Worm (Caenorhabditis elegans) whole organism, L1 larva: Measurements from ENCODE around the gene dgtr-1.

Source experiments
- aha-1 ChIP-seq: fragments of 150-350 bp; optimal IDR thresholded peaks from 2 replicates; lab custom pipeline; 2014; ENCODE audit warnings: missing biosample characterization, missing genetic modification characterization
- blmp-1 ChIP-seq: fragments of 150-350 bp; optimal IDR thresholded peaks from 2 replicates; lab custom pipeline; 2014; ENCODE audit warnings: missing biosample characterization, missing genetic modification characterization
- ceh-63 ChIP-seq: fragments of 200-800 bp; sonication (Bioruptor generic); optimal IDR thresholded peaks from 2 replicates; lab custom pipeline; 2018; ENCODE audit warnings: mild to moderate bottlenecking, missing genetic modification characterization, missing compliant biosample characterization
- ceh-8 ChIP-seq: fragments of 200-800 bp; sonication (Bioruptor generic); optimal IDR thresholded peaks from 2 replicates; lab custom pipeline; 2018; ENCODE audit warnings: mild to moderate bottlenecking, missing genetic modification characterization, moderate library complexity, missing compliant biosample characterization
- ceh-82 ChIP-seq, 3 experiments: fragments of 150-350 bp in 1 of 3; sonication (generic microtip) in 2 of 3; optimal IDR thresholded peaks; 2 replicates each; lab custom pipeline; 2014 to 2017; ENCODE audit warnings: missing biosample characterization in 3 of 3, missing genetic modification characterization in 3 of 3
- ceh-90 ChIP-seq: sonication (generic microtip); optimal IDR thresholded peaks from 2 replicates; lab custom pipeline; 2016; ENCODE audit warnings: missing genetic modification characterization, missing compliant biosample characterization
- ces-1 ChIP-seq: fragments of 150-350 bp; optimal IDR thresholded peaks from 2 replicates; lab custom pipeline; 2014; ENCODE audit warnings: missing biosample characterization, missing genetic modification reagents, missing genetic modification characterization
- dpl-1 ChIP-seq, 3 experiments: fragments of 150-350 bp in 2 of 3; sonication (generic microtip) in 1 of 3; optimal IDR thresholded peaks; 2 replicates each; lab custom pipeline; 2014 to 2017; ENCODE audit warnings: missing biosample characterization in 3 of 3, missing genetic modification characterization in 3 of 3, missing genetic modification reagents in 3 of 3
- efl-1 ChIP-seq, 4 experiments: fragments of 150-350 bp; optimal IDR thresholded peaks in 3 of 4; peaks in 1 of 4; 1 replicate in 1 of 4; 2 replicates in 3 of 4; lab custom pipeline; 2014; ENCODE audit warnings: missing biosample characterization in 2 of 4, missing genetic modification characterization in 2 of 4, missing genetic modification reagents in 2 of 4
- elt-2 ChIP-seq: sonication (generic microtip); optimal IDR thresholded peaks from 2 replicates; lab custom pipeline; 2016; ENCODE audit warnings: missing genetic modification characterization, mild to moderate bottlenecking, inconsistent platforms, missing compliant biosample characterization, missing genetic modification reagents
- elt-3 ChIP-seq, 6 experiments: fragments of 150-350 bp in 1 of 6; sonication (generic microtip); optimal IDR thresholded peaks; 2 replicates each; lab custom pipeline; 2017 to 2018; ENCODE audit warnings: missing biosample characterization in 6 of 6, missing genetic modification characterization in 6 of 6, inconsistent platforms in 1 of 6
- ets-5 ChIP-seq: fragments of 200-800 bp; sonication (Bioruptor generic); IDR thresholded peaks from 2 replicates; pipeline ENCODE4 v1.3.6; 2022; ENCODE audit warnings: missing genetic modification characterization, missing compliant biosample characterization
- fkh-8 ChIP-seq: sonication (generic microtip); optimal IDR thresholded peaks from 2 replicates; lab custom pipeline; 2016; ENCODE audit warnings: mild to moderate bottlenecking, missing genetic modification characterization, missing compliant biosample characterization
- fos-1 ChIP-seq: fragments of 150-350 bp; optimal IDR thresholded peaks from 2 replicates; lab custom pipeline; 2014; ENCODE audit warnings: missing biosample characterization, missing genetic modification characterization
- grh-1 ChIP-seq: fragments of 200-800 bp; sonication (Bioruptor generic); IDR thresholded peaks from 2 replicates; pipeline ENCODE4 v1.3.6; 2022; ENCODE audit warnings: missing genetic modification reagents, missing genetic modification characterization, missing compliant biosample characterization
- hlh-17 ChIP-seq: fragments of 200-800 bp; sonication (Bioruptor generic); optimal IDR thresholded peaks from 2 replicates; lab custom pipeline; 2018; ENCODE audit warnings: missing genetic modification characterization, mild to moderate bottlenecking, missing compliant biosample characterization, moderate library complexity, borderline replicate concordance
- hlh-4 ChIP-seq: sonication (generic microtip); optimal IDR thresholded peaks from 2 replicates; lab custom pipeline; 2016; ENCODE audit warnings: mild to moderate bottlenecking, missing genetic modification characterization, missing compliant biosample characterization
- isw-1 ChIP-seq: fragments of 200-800 bp; sonication (Bioruptor generic); IDR thresholded peaks from 2 replicates; pipeline ENCODE4 v1.3.6; 2022; ENCODE audit warnings: missing genetic modification characterization, missing compliant biosample characterization
- jun-1 ChIP-seq: fragments of 150-350 bp; optimal IDR thresholded peaks from 2 replicates; lab custom pipeline; 2014; ENCODE audit warnings: missing biosample characterization, missing genetic modification reagents, missing genetic modification characterization
- lin-13 ChIP-seq: fragments of 150-350 bp; optimal IDR thresholded peaks from 2 replicates; lab custom pipeline; 2014; ENCODE audit warnings: missing biosample characterization, missing genetic modification reagents, missing genetic modification characterization
- lin-15B ChIP-seq: fragments of 150-350 bp; sonication (generic microtip); optimal IDR thresholded peaks from 3 replicates; lab custom pipeline; 2014; ENCODE audit warnings: missing biosample characterization, missing genetic modification characterization
- lin-35 ChIP-seq, 2 experiments: fragments of 150-350 bp; optimal IDR thresholded peaks; 2 replicates each; lab custom pipeline; 2014; ENCODE audit warnings: missing biosample characterization in 2 of 2, missing genetic modification characterization in 2 of 2, missing genetic modification reagents in 2 of 2
- lin-39 ChIP-seq: fragments of 150-350 bp; optimal IDR thresholded peaks from 2 replicates; lab custom pipeline; 2014; ENCODE audit warnings: missing biosample characterization, missing genetic modification reagents, missing genetic modification characterization
- mef-2 ChIP-seq: fragments of 150-350 bp; optimal IDR thresholded peaks from 2 replicates; lab custom pipeline; 2014; ENCODE audit warnings: missing biosample characterization, missing genetic modification characterization
- mep-1 ChIP-seq: fragments of 150-350 bp; optimal IDR thresholded peaks from 2 replicates; lab custom pipeline; 2014; ENCODE audit warnings: missing biosample characterization, missing genetic modification characterization
- nhr-12 ChIP-seq: sonication (generic microtip); optimal IDR thresholded peaks from 2 replicates; lab custom pipeline; 2017; ENCODE audit warnings: missing biosample characterization, missing genetic modification characterization
- nhr-19 ChIP-seq: fragments of 200-800 bp; sonication (Bioruptor generic); conservative IDR thresholded peaks from 2 replicates; pipeline ENCODE4 v1.3.6; 2022; ENCODE audit warnings: missing genetic modification characterization, missing compliant biosample characterization
- nhr-237 ChIP-seq: fragments of 150-350 bp; optimal IDR thresholded peaks from 2 replicates; lab custom pipeline; 2014; ENCODE audit warnings: missing biosample characterization, missing genetic modification characterization
- nhr-28 ChIP-seq: fragments of 150-350 bp; optimal IDR thresholded peaks from 2 replicates; lab custom pipeline; 2014; ENCODE audit warnings: missing biosample characterization, missing genetic modification characterization
- nhr-71 ChIP-seq: sonication (generic microtip); optimal IDR thresholded peaks from 2 replicates; lab custom pipeline; 2016; ENCODE audit warnings: mild to moderate bottlenecking, missing genetic modification characterization, moderate library complexity, missing compliant biosample characterization
- nhr-85 ChIP-seq: sonication (generic microtip); peaks from one replicate; lab custom pipeline; 2016; ENCODE audit warnings: missing genetic modification characterization, inconsistent platforms, missing compliant biosample characterization
- rnt-1 ChIP-seq: sonication (generic microtip); optimal IDR thresholded peaks from 2 replicates; lab custom pipeline; 2016; ENCODE audit warnings: mild to moderate bottlenecking, missing genetic modification characterization, moderate library complexity, missing compliant biosample characterization
- skn-1 ChIP-seq: fragments of 150-350 bp; optimal IDR thresholded peaks from 2 replicates; lab custom pipeline; 2014; ENCODE audit warnings: missing biosample characterization, missing genetic modification characterization
- snu-23 ChIP-seq: sonication (generic microtip); optimal IDR thresholded peaks from 2 replicates; lab custom pipeline; 2016; ENCODE audit warnings: missing genetic modification characterization, missing compliant biosample characterization
- sox-4 ChIP-seq: sonication (generic microtip); optimal IDR thresholded peaks from 2 replicates; lab custom pipeline; 2016; ENCODE audit warnings: missing genetic modification characterization, missing compliant biosample characterization
- swsn-7 ChIP-seq: sonication (generic microtip); optimal IDR thresholded peaks from 2 replicates; lab custom pipeline; 2016; ENCODE audit warnings: missing genetic modification characterization, missing compliant biosample characterization
- tbx-2 ChIP-seq: sonication (generic microtip); optimal IDR thresholded peaks from 2 replicates; lab custom pipeline; 2016; ENCODE audit warnings: missing genetic modification characterization, missing compliant biosample characterization
- unc-30 ChIP-seq: sonication (generic microtip); optimal IDR thresholded peaks from 2 replicates; lab custom pipeline; 2017; ENCODE audit warnings: missing biosample characterization, missing genetic modification characterization
- unc-86 ChIP-seq: sonication (generic microtip); optimal IDR thresholded peaks from 2 replicates; lab custom pipeline; 2016; ENCODE audit warnings: missing genetic modification characterization, missing compliant biosample characterization
- unc-98 ChIP-seq: fragments of 200-800 bp; sonication (Bioruptor generic); IDR thresholded peaks from 2 replicates; pipeline ENCODE4 v1.3.6; 2022; ENCODE audit warnings: missing genetic modification characterization, missing compliant biosample characterization
- vab-15 ChIP-seq: sonication (generic microtip); optimal IDR thresholded peaks from 2 replicates; lab custom pipeline; 2017; ENCODE audit warnings: missing genotype, mild to moderate bottlenecking, missing genetic modification characterization, missing compliant biosample characterization
- zip-4 ChIP-seq: fragments of 200-800 bp; sonication (Bioruptor generic); optimal IDR thresholded peaks from 2 replicates; lab custom pipeline; 2018; ENCODE audit warnings: mild to moderate bottlenecking, missing genetic modification characterization, moderate library complexity, missing compliant biosample characterization
- ztf-11 ChIP-seq, 2 experiments: sonication (generic microtip); optimal IDR thresholded peaks; 2 replicates each; lab custom pipeline; 2016 to 2017; ENCODE audit warnings: missing genetic modification characterization in 2 of 2, missing biosample characterization in 1 of 2, missing compliant biosample characterization in 1 of 2
- ztf-4 ChIP-seq: fragments of 150-350 bp; optimal IDR thresholded peaks from 2 replicates; lab custom pipeline; 2014; ENCODE audit warnings: missing biosample characterization, missing genetic modification characterization

dgtr-1 gene

DNA sequence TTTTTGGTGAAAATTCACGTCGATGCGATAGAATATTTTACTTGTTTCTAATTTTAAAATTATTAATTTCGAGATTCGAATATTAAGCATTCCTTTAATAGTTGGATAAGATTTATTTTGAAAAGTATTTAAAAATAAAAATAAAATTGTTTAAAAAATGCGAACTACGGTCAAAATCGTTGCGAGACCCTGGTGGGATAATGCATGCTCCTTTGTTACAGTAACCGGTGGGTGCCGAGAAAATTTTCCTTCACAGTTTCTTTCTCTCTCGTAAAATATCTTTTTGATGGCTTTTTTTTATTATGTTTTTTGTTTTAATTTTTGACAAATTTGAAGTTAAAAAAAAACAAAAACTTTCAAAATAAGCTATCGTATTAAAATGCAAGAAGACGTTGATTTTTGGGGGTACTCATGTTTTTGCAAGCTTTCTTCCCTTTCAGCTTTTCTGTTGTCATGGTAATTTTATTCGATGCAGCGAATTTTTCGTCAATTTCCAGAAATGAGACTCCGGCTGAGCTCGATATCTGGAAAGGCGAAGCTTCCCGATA, at the start of gene dgtr-1:
Gene dgtr-1 (plus strand): TSS at position 498 of the 548 bp plus-strand sequence.
- TF ChIP-seq zip-4 (no peak), sox-4 (tag; lab: Kevin White, UChicago) (no peak), rnt-1 (tag; lab: Kevin White, UChicago) (no peak), skn-1 (tag; lab: Kevin White, UChicago) (no peak), lin-39 (tag; lab: Kevin White, UChicago) (no peak), ztf-11 (tag; optimal IDR thresholded peaks at IDR 0.05; lab: Kevin White, UChicago) (no peak), elt-3 (tag; optimal IDR thresholded peaks at IDR 0.05; lab: Kevin White, UChicago) (no peak), ceh-8 (GFP tag; lab: Kevin White, UChicago) (no peak), nhr-85 (tag; lab: Kevin White, UChicago) (no peak), nhr-19 (GFP tag; lab: Robert Waterston, UW) (no peak), lin-35 (GFP tag; optimal IDR thresholded peaks at IDR 0.05; lab: Kevin White, UChicago) (no peak), lin-15B (no peak), mef-2 (no peak), mep-1 (tag; lab: Kevin White, UChicago) (no peak), ztf-4 (tag; lab: Kevin White, UChicago) (no peak), snu-23 (GFP tag; lab: Kevin White, UChicago) (no peak), ces-1 (GFP tag; lab: Kevin White, UChicago) (no peak), isw-1 (no peak), elt-2 (tag; lab: Kevin White, UChicago) (no peak)

DNA sequence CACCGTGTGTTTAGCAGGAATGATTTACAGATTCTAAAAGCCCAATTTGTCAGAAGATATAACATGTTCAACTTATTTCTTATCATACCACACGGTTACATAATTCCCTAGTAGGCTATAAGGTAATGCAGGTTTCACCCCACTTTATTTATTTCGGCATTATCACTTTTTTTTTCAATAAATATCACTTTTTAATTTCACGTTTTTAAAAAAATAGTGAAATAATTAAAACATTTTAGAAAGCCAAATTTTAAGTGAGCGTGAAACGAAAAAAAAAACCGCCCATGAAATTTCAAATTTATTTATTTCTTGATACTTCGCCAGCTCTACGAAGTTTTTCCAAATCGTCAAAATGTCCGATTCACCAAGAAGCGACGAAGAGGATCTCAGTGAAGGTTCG, 48.6 kb upstream of the dgtr-1 start, which contains the start of gene fbxa-196:
Gene fbxa-196 (plus strand): TSS at position 301 of the 400 bp plus-strand sequence.
- TF ChIP-seq nhr-28 (tag; lab: Kevin White, UChicago) (no peak), ets-5 (GFP tag; lab: Robert Waterston, UW) (no peak)

DNA sequence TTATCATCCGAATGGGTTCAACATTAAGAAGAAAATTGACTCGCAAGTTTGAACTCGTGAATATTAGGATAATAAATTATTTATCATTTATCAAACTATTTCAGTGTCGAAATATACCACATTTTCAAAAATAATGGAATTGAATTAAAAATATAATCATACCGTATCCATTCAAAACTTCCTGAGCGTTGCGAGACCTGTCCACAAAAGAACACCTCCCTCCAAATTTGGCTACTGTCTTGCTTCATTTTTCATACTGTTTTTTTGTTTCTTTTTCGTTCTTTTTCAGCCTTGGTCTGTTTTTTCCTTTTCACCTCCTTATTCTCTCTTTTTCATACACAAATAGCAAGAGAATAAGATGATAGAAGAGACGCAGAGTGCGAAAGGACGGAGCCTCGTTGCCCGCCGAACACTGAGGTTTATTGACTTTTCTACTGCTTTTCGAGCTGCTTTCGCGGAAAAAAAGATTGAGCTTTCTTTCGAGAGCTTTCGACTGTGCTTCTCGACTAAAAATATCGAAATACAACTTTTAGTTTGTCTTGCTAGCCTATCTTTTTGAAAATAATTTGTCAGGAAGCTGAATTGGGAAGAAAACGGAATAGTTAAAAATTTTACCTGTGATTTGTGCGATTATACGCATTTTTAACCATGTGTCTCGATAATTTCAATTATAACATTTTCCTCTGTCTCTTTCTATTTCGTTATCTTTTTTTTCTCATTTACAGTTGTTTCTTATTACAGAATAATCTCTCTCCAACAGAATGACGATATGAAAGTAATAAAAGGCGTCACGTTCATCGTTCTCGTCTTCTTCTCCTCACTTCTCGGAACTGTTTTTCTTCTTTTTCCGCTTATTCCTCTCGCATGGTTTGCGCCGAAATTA, 46.5 kb upstream of the dgtr-1 start, which contains the start of gene acl-8:
Gene acl-8 (plus strand): TSS at position 742 of the 883 bp plus-strand sequence.
- TF ChIP-seq swsn-7 (no peak), vab-15 (tag; lab: Kevin White, UChicago) (no peak), tbx-2 (tag; lab: Kevin White, UChicago) (no peak), grh-1 (GFP tag; lab: Robert Waterston, UW) (no peak), unc-30 (tag; lab: Kevin White, UChicago) (no peak), unc-86 (no peak), nhr-237 (tag; lab: Kevin White, UChicago) (no peak), dpl-1 (GFP tag; optimal IDR thresholded peaks at IDR 0.05; lab: Kevin White, UChicago) (no peak), hlh-17 (GFP tag; lab: Kevin White, UChicago) (no peak), nhr-12 (tag; lab: Kevin White, UChicago) (no peak), fos-1 (tag; lab: Kevin White, UChicago) (no peak), nhr-71 (tag; lab: Kevin White, UChicago) (no peak), ceh-82 (tag; optimal IDR thresholded peaks at IDR 0.05; lab: Kevin White, UChicago) (no peak), lin-35 (GFP tag; optimal IDR thresholded peaks at IDR 0.05; lab: Kevin White, UChicago) (peak in 1 of 2 experiments; percentile 4), jun-1 (tag; lab: Kevin White, UChicago) (no peak), aha-1 (no peak), rnt-1 (tag; lab: Kevin White, UChicago) (peak; percentile 13), fkh-8 (no peak), skn-1 (tag; lab: Kevin White, UChicago) (no peak), hlh-4 (tag; lab: Kevin White, UChicago) (no peak), nhr-28 (tag; lab: Kevin White, UChicago) (no peak), ceh-63 (GFP tag; lab: Kevin White, UChicago) (no peak), elt-2 (tag; lab: Kevin White, UChicago) (peak; percentile 43), efl-1 (optimal IDR thresholded peaks at IDR 0.05; lab: Kevin White, UChicago) (peak in 1 of 2 experiments; percentile 4), efl-1 (GFP tag; optimal IDR thresholded peaks at IDR 0.05 in 1 of 2; lab: Kevin White, UChicago) (peak in 1 of 2 experiments; percentile 68), blmp-1 (tag; lab: Kevin White, UChicago) (no peak), unc-98 (GFP tag; lab: Robert Waterston, UW) (no peak), lin-13 (no peak), ceh-90 (no peak)
